Fruit fly (Drosophila melanogaster) whole organism, prepupa: ENCODE results near the gene CCKLR-17D3.

Experiments
- CG6792 ChIP-seq: fragments of 200-800 bp; sonication (Bioruptor generic); optimal IDR thresholded peaks from 3 replicates; lab custom pipeline; 2016; ENCODE audit warnings: missing biosample characterization, missing genetic modification characterization
- Sox102F ChIP-seq: fragments of 200-800 bp; sonication (Bioruptor generic); optimal IDR thresholded peaks from 2 replicates; lab custom pipeline; 2016; ENCODE audit warnings: missing biosample characterization, mild to moderate bottlenecking, missing genetic modification characterization
- cyc ChIP-seq: fragments of 200-800 bp; sonication (Bioruptor generic); optimal IDR thresholded peaks from 3 replicates; lab custom pipeline; 2016; ENCODE audit warnings: missing biosample characterization, missing genetic modification characterization
- eg ChIP-seq: fragments of 200-800 bp; sonication (Bioruptor generic); IDR thresholded peaks from 3 replicates; pipeline ENCODE4 v1.3.6; 2022; ENCODE audit warnings: missing biosample characterization, missing genetic modification characterization

- TF ChIP-seq CG6792 (GFP tag; lab: Kevin White, UChicago) (peak; percentile 50), Sox102F (GFP tag; lab: Kevin White, UChicago) (peak; percentile 38), cyc (GFP tag; lab: Kevin White, UChicago) (peak; percentile 49), eg (GFP tag; lab: Robert Waterston, UW) (peak; percentile 48; the same call in 2 of the 3 replicates)
These were observed 3.4 kb upstream of the CCKLR-17D3 start for dm6 chrX:18776976-18777925.
